Fruit fly (Drosophila melanogaster) whole organism, wandering third instar larva: ENCODE results near the gene dpp.

Experiments used
- CG32264 ChIP-seq: fragments of 200-800 bp; sonication (Bioruptor generic); optimal IDR thresholded peaks from 2 replicates; lab custom pipeline; 2016; ENCODE audit warnings: missing biosample characterization, missing genetic modification characterization
- CG9705 ChIP-seq: fragments of 200-800 bp; sonication (Bioruptor generic); optimal IDR thresholded peaks from 2 replicates; lab custom pipeline; 2018; ENCODE audit warnings: missing biosample characterization, mild to moderate bottlenecking, missing genetic modification characterization
- Dif ChIP-seq: fragments of 200-275, 200-300 bp; sonication (Bioruptor generic); optimal IDR thresholded peaks from 2 replicates; lab custom pipeline; 2018; ENCODE audit warnings: missing biosample characterization, missing genetic modification characterization; ENCODE audit not compliant: partially characterized antibody
- Hr78 ChIP-seq: fragments of >200 bp; optimal IDR thresholded peaks from 2 replicates; lab custom pipeline; 2017; ENCODE audit warnings: missing biosample characterization, missing genetic modification characterization
- Jra ChIP-seq: sonication (Bioruptor generic); optimal IDR thresholded peaks from 2 replicates; lab custom pipeline; 2016; ENCODE audit warnings: missing biosample characterization, missing genetic modification characterization
- Myc ChIP-seq: fragments of >200 bp; optimal IDR thresholded peaks from 2 replicates; lab custom pipeline; 2017
- N ChIP-seq: fragments of >200 bp; optimal IDR thresholded peaks from 2 replicates; lab custom pipeline; 2018; ENCODE audit warnings: missing biosample characterization, missing external identifiers, missing genetic modification characterization
- Rel ChIP-seq, 2 experiments: fragments of 200-800 bp; sonication (Bioruptor generic) in 1 of 2; optimal IDR thresholded peaks; 2 replicates in 1 of 2; 3 replicates in 1 of 2; lab custom pipeline; 2016 to 2019; ENCODE audit warnings: mild to moderate bottlenecking in 2 of 2, missing biosample characterization in 2 of 2, missing genetic modification characterization in 2 of 2, moderate library complexity in 1 of 2
- dl ChIP-seq, 2 experiments: fragments of 175-275, 200-275 bp in 1 of 2; fragments of 200-275 bp in 1 of 2; sonication (Bioruptor generic); optimal IDR thresholded peaks; lab custom pipeline; 2018; ENCODE audit warnings: mild to moderate bottlenecking in 2 of 2, missing biosample characterization in 2 of 2, missing genetic modification characterization in 2 of 2, moderate library complexity in 2 of 2; ENCODE audit not compliant: partially characterized antibody in 2 of 2, insufficient read depth in 1 of 2
- jim ChIP-seq: fragments of 175-275, 200-325 bp; sonication (Bioruptor generic); optimal IDR thresholded peaks from 2 replicates; lab custom pipeline; 2016; ENCODE audit warnings: missing biosample characterization, mild to moderate bottlenecking, missing genetic modification characterization
- pan ChIP-seq: fragments of >200 bp; optimal IDR thresholded peaks from 2 replicates; lab custom pipeline; 2017
- sv ChIP-seq: fragments of 200-800 bp; sonication (Bioruptor generic); optimal IDR thresholded peaks from 3 replicates; lab custom pipeline; 2016; ENCODE audit warnings: missing biosample characterization, missing genetic modification characterization
- woc ChIP-seq: sonication (Bioruptor generic); optimal IDR thresholded peaks from 2 replicates; lab custom pipeline; 2016; ENCODE audit warnings: missing biosample characterization, mild to moderate bottlenecking, missing genetic modification characterization

DNA sequence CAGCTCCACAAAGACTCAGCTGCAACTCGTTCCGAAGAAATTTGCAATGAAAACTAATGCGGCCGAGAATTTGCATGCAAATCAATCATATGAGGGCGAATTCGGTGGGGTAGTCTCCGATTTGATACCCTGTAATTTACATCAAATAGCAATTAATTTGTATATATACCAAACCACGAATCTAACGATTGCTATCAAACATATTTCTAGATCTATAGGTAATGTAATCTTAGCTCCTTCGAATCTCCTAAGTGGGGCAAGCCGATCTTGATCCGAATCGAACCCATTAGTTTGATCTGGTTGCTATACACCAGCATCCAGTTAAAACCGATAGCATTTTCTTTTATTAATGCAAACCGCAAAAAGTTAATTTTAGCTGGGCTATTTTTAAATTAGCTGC, 6.0 kb downstream of the dpp start:
- TF ChIP-seq Myc (no peak), Rel (GFP tag; optimal IDR thresholded peaks at IDR 0.05; lab: Kevin White, UChicago) (no peak), Rel (tag; optimal IDR thresholded peaks at IDR 0.05; lab: Kevin White, UChicago) (no peak), Hr78 (GFP tag; lab: Kevin White, UChicago) (no peak), woc (GFP tag; lab: Kevin White, UChicago) (no peak), sv (no peak), CG9705 (GFP tag; lab: Kevin White, UChicago) (no peak), Dif (GFP tag; lab: Kevin White, UChicago) (no peak), Jra (no peak), CG32264 (no peak), dl (GFP tag; optimal IDR thresholded peaks at IDR 0.05; lab: Kevin White, UChicago; ENCODE audit: insufficient read depth in 1 of 2, partially characterized antibody in 2 of 2) (no peak), jim (GFP tag; lab: Kevin White, UChicago) (no peak), N (GFP tag; lab: Kevin White, UChicago) (no peak), pan (no peak)
